Fruit fly (Drosophila melanogaster) whole organism, prepupa: ENCODE results near the gene CG7739.
A peak's percentile ranks its signal among the peaks of the same experiment; 100 is the strongest.

Experiments used
- Blimp-1 ChIP-seq: fragments of 200-800 bp; sonication (Bioruptor generic); optimal IDR thresholded peaks from 3 replicates; lab custom pipeline; 2017; ENCODE audit warnings: missing biosample characterization, missing genetic modification characterization, mild to moderate bottlenecking, moderate library complexity, missing genetic modification reagents
- CG10631 ChIP-seq: fragments of 200-800 bp; sonication (Bioruptor generic); optimal IDR thresholded peaks from 2 replicates; lab custom pipeline; 2016; ENCODE audit warnings: missing biosample characterization, missing genetic modification characterization
- CG10669 ChIP-seq: fragments of 200-800 bp; sonication (Bioruptor generic); optimal IDR thresholded peaks from 3 replicates; lab custom pipeline; 2018; ENCODE audit warnings: missing biosample characterization, mild to moderate bottlenecking, missing genetic modification characterization, moderate library complexity
- CG11762 ChIP-seq: fragments of 200-800 bp; sonication (Bioruptor generic); optimal IDR thresholded peaks from 3 replicates; lab custom pipeline; 2016; ENCODE audit warnings: missing biosample characterization, missing genetic modification characterization; ENCODE audit not compliant: insufficient read depth
- CG11902 ChIP-seq: fragments of 200-800 bp; sonication (Bioruptor generic); optimal IDR thresholded peaks from 3 replicates; lab custom pipeline; 2016; ENCODE audit warnings: missing biosample characterization, missing genetic modification characterization
- CG1621 ChIP-seq: fragments of 200-800 bp; sonication (Bioruptor generic); optimal IDR thresholded peaks from 3 replicates; lab custom pipeline; 2018; ENCODE audit warnings: missing biosample characterization, mild to moderate bottlenecking, missing genetic modification characterization
- CG16779 ChIP-seq: fragments of 200-800 bp; sonication (Bioruptor generic); optimal IDR thresholded peaks from 3 replicates; lab custom pipeline; 2017; ENCODE audit warnings: missing biosample characterization, mild to moderate bottlenecking, missing genetic modification characterization
- CG3032 ChIP-seq: fragments of 200-800 bp; optimal IDR thresholded peaks from 2 replicates; lab custom pipeline; 2019; ENCODE audit warnings: missing biosample characterization, mild to moderate bottlenecking, missing genetic modification characterization, moderate library complexity
- CG31627 ChIP-seq: fragments of 200-800 bp; sonication (Bioruptor generic); optimal IDR thresholded peaks from 3 replicates; lab custom pipeline; 2016; ENCODE audit warnings: missing biosample characterization, missing genetic modification characterization
- CG32006 ChIP-seq: fragments of 200-800 bp; sonication (Bioruptor generic); optimal IDR thresholded peaks from 3 replicates; lab custom pipeline; 2017; ENCODE audit warnings: missing biosample characterization, mild to moderate bottlenecking, missing genetic modification characterization
- CG34406 ChIP-seq: fragments of 200-800 bp; sonication (Bioruptor generic); optimal IDR thresholded peaks from 3 replicates; lab custom pipeline; 2016; ENCODE audit warnings: missing biosample characterization, missing genetic modification characterization
- CG3919 ChIP-seq: fragments of 200-800 bp; sonication (Bioruptor generic); optimal IDR thresholded peaks from 3 replicates; lab custom pipeline; 2016; ENCODE audit warnings: missing biosample characterization, missing genetic modification characterization
- CG4318 ChIP-seq: fragments of 200-800 bp; sonication (Bioruptor generic); optimal IDR thresholded peaks from 3 replicates; lab custom pipeline; 2017; ENCODE audit warnings: missing biosample characterization, mild to moderate bottlenecking, missing genetic modification characterization
- CG6163 ChIP-seq: fragments of 200-800 bp; sonication (Bioruptor generic); IDR thresholded peaks from 3 replicates; pipeline ENCODE4 v1.3.6; 2022; ENCODE audit warnings: missing biosample characterization, missing genetic modification characterization
- CG6276 ChIP-seq: fragments of 200-800 bp; sonication (Bioruptor generic); optimal IDR thresholded peaks from 2 replicates; lab custom pipeline; 2017; ENCODE audit warnings: missing biosample characterization, mild to moderate bottlenecking, missing genetic modification characterization
- CG6808 ChIP-seq: fragments of 200-800 bp; sonication (Bioruptor generic); optimal IDR thresholded peaks from 3 replicates; lab custom pipeline; 2017; ENCODE audit warnings: missing biosample characterization, missing genetic modification characterization, mild to moderate bottlenecking, moderate library complexity, missing genetic modification reagents
- CG6854 ChIP-seq: fragments of 200-800 bp; sonication (Bioruptor generic); optimal IDR thresholded peaks from 2 replicates; lab custom pipeline; 2017; ENCODE audit warnings: missing biosample characterization, mild to moderate bottlenecking, missing genetic modification characterization
- CG7368 ChIP-seq: fragments of 200-800 bp; sonication (Bioruptor generic); optimal IDR thresholded peaks from 3 replicates; lab custom pipeline; 2016; ENCODE audit warnings: missing biosample characterization, missing genetic modification characterization
- CG8119 ChIP-seq: fragments of 200-800 bp; sonication (Bioruptor generic); IDR thresholded peaks from 3 replicates; pipeline ENCODE4 v1.3.6; 2022; ENCODE audit warnings: missing biosample characterization, missing genetic modification characterization
- CG8319 ChIP-seq: fragments of 200-800 bp; sonication (Bioruptor generic); optimal IDR thresholded peaks from 3 replicates; lab custom pipeline; 2016; ENCODE audit warnings: missing biosample characterization, missing genetic modification characterization
- CG8632 ChIP-seq: fragments of 200-800 bp; sonication (Bioruptor generic); optimal IDR thresholded peaks from 3 replicates; lab custom pipeline; 2016; ENCODE audit warnings: missing biosample characterization, missing genetic modification characterization
- Eip75B ChIP-seq: fragments of 200-800 bp; sonication (Bioruptor generic); optimal IDR thresholded peaks from 3 replicates; lab custom pipeline; 2016; ENCODE audit warnings: missing biosample characterization, missing genetic modification characterization
- Eip78C ChIP-seq: fragments of 200-800 bp; sonication (Bioruptor generic); peaks from one replicate; lab custom pipeline; 2016; ENCODE audit warnings: missing biosample characterization, missing genetic modification characterization
- Eip93F ChIP-seq: fragments of 200-800 bp; sonication (Bioruptor generic); optimal IDR thresholded peaks from 2 replicates; lab custom pipeline; 2016; ENCODE audit warnings: missing biosample characterization, mild to moderate bottlenecking, missing genetic modification characterization
- Ets21C ChIP-seq: fragments of 200-800 bp; sonication (Bioruptor generic); optimal IDR thresholded peaks from 3 replicates; lab custom pipeline; 2016; ENCODE audit warnings: missing biosample characterization, missing genetic modification characterization
- Ets96B ChIP-seq: fragments of 200-800 bp; optimal IDR thresholded peaks from 2 replicates; lab custom pipeline; 2019; ENCODE audit warnings: missing biosample characterization, mild to moderate bottlenecking, missing genetic modification characterization, moderate library complexity
- Gug ChIP-seq: fragments of 200-800 bp; sonication (Bioruptor generic); IDR thresholded peaks from 2 replicates; pipeline ENCODE4 v1.3.6; 2022; ENCODE audit warnings: missing biosample characterization, missing genetic modification characterization
- Hr38 ChIP-seq: sonication (Bioruptor generic); optimal IDR thresholded peaks from 2 replicates; lab custom pipeline; 2016; ENCODE audit warnings: missing biosample characterization, missing genetic modification characterization
- Hr4 ChIP-seq: fragments of 200-800 bp; sonication (Bioruptor generic); optimal IDR thresholded peaks from 3 replicates; lab custom pipeline; 2016; ENCODE audit warnings: missing biosample characterization, missing genetic modification characterization
- Met ChIP-seq: fragments of 200-800 bp; sonication (Bioruptor generic); optimal IDR thresholded peaks from 3 replicates; lab custom pipeline; 2016; ENCODE audit warnings: missing biosample characterization, missing genetic modification characterization
- OdsH ChIP-seq: fragments of 200-800 bp; sonication (Bioruptor generic); optimal IDR thresholded peaks from 3 replicates; lab custom pipeline; 2016; ENCODE audit warnings: missing biosample characterization, missing genetic modification characterization
- Smox ChIP-seq: fragments of 200-800 bp; sonication (Bioruptor generic); optimal IDR thresholded peaks from 3 replicates; lab custom pipeline; 2016; ENCODE audit warnings: missing biosample characterization, missing genetic modification characterization
- Sox102F ChIP-seq: fragments of 200-800 bp; sonication (Bioruptor generic); optimal IDR thresholded peaks from 2 replicates; lab custom pipeline; 2016; ENCODE audit warnings: missing biosample characterization, mild to moderate bottlenecking, missing genetic modification characterization
- achi ChIP-seq: fragments of 200-800 bp; sonication (Bioruptor generic); optimal IDR thresholded peaks from 3 replicates; lab custom pipeline; 2016; ENCODE audit warnings: missing biosample characterization, missing genetic modification characterization
- acj6 ChIP-seq: fragments of 200-800 bp; sonication (Bioruptor generic); optimal IDR thresholded peaks from 3 replicates; lab custom pipeline; 2016; ENCODE audit warnings: missing biosample characterization, missing genetic modification characterization
- dsx ChIP-seq: fragments of 200-800 bp; optimal IDR thresholded peaks from 3 replicates; lab custom pipeline; 2019; ENCODE audit warnings: missing biosample characterization, mild to moderate bottlenecking, missing genetic modification characterization, moderate library complexity; ENCODE audit not compliant: poor library complexity, severe bottlenecking
- eg ChIP-seq: fragments of 200-800 bp; sonication (Bioruptor generic); IDR thresholded peaks from 3 replicates; pipeline ENCODE4 v1.3.6; 2022; ENCODE audit warnings: missing biosample characterization, missing genetic modification characterization
- esn ChIP-seq: fragments of 200-800 bp; sonication (Bioruptor generic); optimal IDR thresholded peaks from 2 replicates; lab custom pipeline; 2016; ENCODE audit warnings: missing biosample characterization, mild to moderate bottlenecking, missing genetic modification characterization, moderate library complexity
- fd59A ChIP-seq: fragments of 200-800 bp; sonication (Bioruptor generic); optimal IDR thresholded peaks from 2 replicates; lab custom pipeline; 2017; ENCODE audit warnings: missing biosample characterization, mild to moderate bottlenecking, missing genetic modification characterization, missing genetic modification reagents
- fd85E ChIP-seq: fragments of 200-800 bp; sonication (Bioruptor generic); optimal IDR thresholded peaks from 3 replicates; lab custom pipeline; 2016; ENCODE audit warnings: missing biosample characterization, missing genetic modification characterization
- lz ChIP-seq: fragments of 200-800 bp; sonication (Bioruptor generic); optimal IDR thresholded peaks from 3 replicates; lab custom pipeline; 2016; ENCODE audit warnings: missing biosample characterization, missing genetic modification characterization
- net ChIP-seq: fragments of 200-800 bp; sonication (Bioruptor generic); optimal IDR thresholded peaks from 3 replicates; lab custom pipeline; 2016; ENCODE audit warnings: missing biosample characterization, missing genetic modification characterization
- pdm3 ChIP-seq: fragments of 200-800 bp; sonication (Bioruptor generic); optimal IDR thresholded peaks from 3 replicates; lab custom pipeline; 2016; ENCODE audit warnings: missing biosample characterization, missing genetic modification characterization
- spab ChIP-seq: fragments of 200-800 bp; sonication (Bioruptor generic); optimal IDR thresholded peaks from 2 replicates; lab custom pipeline; 2017; ENCODE audit warnings: missing biosample characterization, mild to moderate bottlenecking, missing genetic modification characterization, missing genetic modification reagents
- svp ChIP-seq: fragments of 200-800 bp; sonication (Bioruptor generic); peaks from one replicate; lab custom pipeline; 2016; ENCODE audit warnings: missing biosample characterization, missing genetic modification characterization
- topi ChIP-seq: fragments of 200-800 bp; sonication (Bioruptor generic); optimal IDR thresholded peaks from 3 replicates; lab custom pipeline; 2016; ENCODE audit warnings: missing biosample characterization, missing genetic modification characterization

CG7739 gene

DNA sequence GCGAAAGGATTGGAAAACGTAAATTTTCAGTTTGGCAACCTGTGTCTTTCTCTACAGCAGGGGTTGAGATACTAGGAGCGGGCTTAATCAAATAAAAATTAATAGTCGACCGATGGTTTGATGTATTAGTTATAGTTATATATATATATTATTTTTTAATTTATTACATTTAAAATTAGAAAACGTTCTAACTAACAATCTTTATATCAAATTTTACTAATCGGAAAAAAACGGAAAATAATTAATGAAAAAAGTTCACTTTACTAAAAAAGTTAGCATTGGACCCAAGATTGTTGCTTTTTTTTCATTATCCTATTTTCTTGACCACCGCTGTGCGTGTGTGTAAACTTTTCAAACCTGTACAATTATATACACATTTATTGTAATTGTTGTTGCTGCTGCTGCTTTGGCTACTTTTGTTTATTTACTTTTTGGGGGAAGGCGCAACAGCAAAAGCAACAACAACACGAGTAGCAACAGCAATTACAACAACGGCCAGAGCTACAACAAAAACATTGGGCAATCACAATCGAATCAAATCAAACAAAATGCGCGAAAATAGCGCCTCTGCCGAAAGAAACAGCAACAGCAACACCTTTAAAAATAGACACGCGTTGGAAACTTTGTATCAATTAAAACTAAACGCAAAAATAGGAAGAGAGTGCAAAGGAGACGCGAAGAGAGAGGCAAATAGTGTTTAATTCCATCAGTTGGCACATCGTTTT lies 29.8 kb upstream of the CG7739 start (continued):
- TF ChIP-seq CG34406 (GFP tag; lab: Kevin White, UChicago) (peak; percentile 37), esn (peak; percentile 44), lz (GFP tag; lab: Kevin White, UChicago) (no peak), CG11902 (GFP tag; lab: Kevin White, UChicago) (no peak), topi (GFP tag; lab: Kevin White, UChicago) (no peak), CG6276 (GFP tag; lab: Kevin White, UChicago) (peak; percentile 79), Smox (GFP tag; lab: Kevin White, UChicago) (no peak), CG16779 (tag; lab: Kevin White, UChicago) (no peak), CG8632 (GFP tag; lab: Kevin White, UChicago) (peak; percentile 43), CG4318 (peak; percentile 38), fd59A (GFP tag; lab: Kevin White, UChicago) (no peak), OdsH (GFP tag; lab: Kevin White, UChicago) (peak; percentile 40), CG32006 (GFP tag; lab: Kevin White, UChicago) (peak; percentile 81)
- TF ChIP-seq, all 60 proteins: peak for 22

DNA sequence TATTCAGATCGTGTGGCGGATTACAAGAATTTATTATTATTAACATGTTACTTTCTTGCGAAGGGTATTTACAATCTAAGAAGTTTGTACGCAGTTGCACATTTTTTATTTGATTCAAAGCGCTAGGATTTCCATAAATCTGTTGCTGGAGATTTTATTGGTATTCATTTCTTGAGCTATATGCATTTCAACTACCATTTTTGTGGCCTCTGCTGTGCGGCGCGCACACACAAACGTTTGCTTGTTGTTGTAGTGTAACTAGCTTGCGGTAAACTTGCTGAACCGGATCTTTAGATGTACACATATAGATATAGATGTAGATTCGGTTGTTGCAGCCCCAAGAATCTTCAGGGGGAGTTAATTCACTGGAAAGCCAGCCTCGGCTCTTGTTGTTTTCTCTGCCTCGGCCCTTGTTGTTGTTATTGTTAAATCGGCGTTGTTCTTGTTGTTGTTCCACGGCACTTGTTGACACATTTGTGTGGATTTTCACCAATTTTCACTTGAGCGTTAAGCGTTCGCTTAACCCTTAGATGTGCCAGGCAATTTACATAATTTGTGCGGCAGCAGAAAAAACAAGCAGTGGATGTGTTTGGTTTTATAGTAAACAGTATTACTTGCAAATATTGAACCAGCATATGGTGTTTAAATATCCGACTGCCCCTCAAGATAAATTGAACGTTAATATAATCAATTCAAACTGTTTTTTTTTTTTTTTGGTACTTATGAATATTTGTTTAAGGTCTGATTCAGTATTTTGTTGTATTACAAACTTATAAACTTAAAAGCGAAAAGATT lies 28.1 kb upstream of the CG7739 start:
- TF ChIP-seq CG6163: no peak
- TF ChIP-seq Met (GFP tag; lab: Kevin White, UChicago): no peak
- TF ChIP-seq achi: no peak
- TF ChIP-seq Eip75B (GFP tag; lab: Kevin White, UChicago): peak; percentile 0
- TF ChIP-seq CG3919 (GFP tag; lab: Kevin White, UChicago): no peak
- no peak for TF ChIP-seq fd85E (GFP tag; lab: Kevin White, UChicago)
- TF ChIP-seq esn: no peak
- TF ChIP-seq CG8119 (GFP tag; lab: Robert Waterston, UW): peak; percentile 18; the same call in 1 of the 3 replicates
- no peak for TF ChIP-seq CG10669 (GFP tag; lab: Kevin White, UChicago)
- no peak for TF ChIP-seq Ets21C (GFP tag; lab: Kevin White, UChicago)
- TF ChIP-seq Blimp-1 (GFP tag; lab: Kevin White, UChicago): no peak
- TF ChIP-seq CG16779 (tag; lab: Kevin White, UChicago): no peak
- no peak for TF ChIP-seq CG6276 (GFP tag; lab: Kevin White, UChicago)
- peak; percentile 7 for TF ChIP-seq CG3032 (tag; lab: Kevin White, UChicago)
- TF ChIP-seq CG6808 (GFP tag; lab: Kevin White, UChicago): no peak
- no peak for TF ChIP-seq Eip93F (GFP tag; lab: Kevin White, UChicago)
- peak; percentile 45 for TF ChIP-seq Eip78C (GFP tag; lab: Kevin White, UChicago)
- TF ChIP-seq CG34406 (GFP tag; lab: Kevin White, UChicago): no peak
- no peak for TF ChIP-seq CG6854 (GFP tag; lab: Kevin White, UChicago)
- TF ChIP-seq Sox102F (GFP tag; lab: Kevin White, UChicago): no peak
- no peak for TF ChIP-seq Hr38 (GFP tag; lab: Kevin White, UChicago)
- no peak for TF ChIP-seq CG8632 (GFP tag; lab: Kevin White, UChicago)
- peak; percentile 18 for TF ChIP-seq Hr4 (GFP tag; lab: Kevin White, UChicago)
- no peak for TF ChIP-seq CG8319 (GFP tag; lab: Kevin White, UChicago)
- no peak for TF ChIP-seq svp
- no peak for TF ChIP-seq CG10631 (GFP tag; lab: Kevin White, UChicago)
- TF ChIP-seq CG11762 (GFP tag; lab: Kevin White, UChicago): no peak
- TF ChIP-seq acj6: peak; percentile 9
- TF ChIP-seq topi (GFP tag; lab: Kevin White, UChicago): no peak
- TF ChIP-seq Gug (GFP tag; lab: Robert Waterston, UW): no peak
- no peak for TF ChIP-seq Ets96B (tag; lab: Kevin White, UChicago)
- TF ChIP-seq CG11902 (GFP tag; lab: Kevin White, UChicago): no peak
- TF ChIP-seq spab (GFP tag; lab: Kevin White, UChicago): no peak
- no peak for TF ChIP-seq dsx (GFP tag; lab: Kevin White, UChicago)
- TF ChIP-seq CG7368 (GFP tag; lab: Kevin White, UChicago): no peak
- TF ChIP-seq OdsH (GFP tag; lab: Kevin White, UChicago): peak; percentile 3
- TF ChIP-seq eg: peak; percentile 52; the same call in 2 of the 3 replicates
- TF ChIP-seq pdm3: peak; percentile 13
- TF ChIP-seq net (GFP tag; lab: Kevin White, UChicago): no peak
- no peak for TF ChIP-seq CG4318
- no peak for TF ChIP-seq CG31627 (GFP tag; lab: Kevin White, UChicago)
- TF ChIP-seq CG1621: no peak
